Worm (Caenorhabditis elegans): ENCODE results near the gene lin-46.

Gene lin-46

DNA sequence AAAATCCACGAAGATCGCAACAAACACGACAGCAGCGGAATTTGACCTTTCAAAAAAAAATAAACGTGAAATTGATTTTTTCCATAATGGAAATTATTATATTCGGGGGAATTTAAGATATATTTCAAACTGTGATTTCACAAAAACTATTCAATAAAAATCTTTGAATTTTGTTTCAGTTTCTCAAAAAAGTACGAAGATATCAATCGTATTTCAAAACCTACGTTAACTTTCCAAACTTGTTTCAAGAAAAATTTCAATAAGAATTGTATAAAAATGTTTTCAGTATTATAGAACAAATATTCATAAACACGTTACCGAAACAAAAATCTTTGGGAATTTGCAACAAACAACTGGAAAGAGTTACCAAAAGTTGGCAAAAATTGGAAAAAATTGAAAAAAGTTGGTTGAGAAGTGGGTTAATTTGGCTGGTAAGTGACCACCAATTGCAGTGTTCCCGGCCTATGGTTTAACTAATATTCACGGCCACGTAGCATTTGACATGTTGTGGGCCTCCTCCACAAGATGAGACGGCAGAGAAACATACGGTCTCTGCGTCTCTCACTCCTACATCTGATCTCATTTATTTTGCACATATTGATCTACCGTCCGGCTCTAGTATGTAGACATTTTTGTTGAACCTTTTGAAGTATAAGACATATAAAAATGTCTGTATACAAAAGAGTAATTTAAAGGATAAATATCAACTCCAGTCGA, 17.7 kb upstream of the lin-46 start, which contains the start of the genes T16G1.9 and T16G1.18:
TSS of gene T16G1.9 (minus strand) at position 51 of the 717 bp plus-strand sequence.
TSS of gene T16G1.18 (plus strand) at position 493 of the 717 bp plus-strand sequence.
- TF ChIP-seq F16B12.6 (tag; optimal IDR thresholded peaks at IDR 0.05) (peak; percentile 7), hlh-17 (GFP tag; optimal IDR thresholded peaks at IDR 0.05; ENCODE audit: borderline replicate concordance) (no peak), nhr-71 (tag; optimal IDR thresholded peaks at IDR 0.05) (peak; percentile 49), snu-23 (GFP tag; optimal IDR thresholded peaks at IDR 0.05) (peak; percentile 56), nhr-11 (tag; optimal IDR thresholded peaks at IDR 0.05) (no peak), lin-15B (tag; optimal IDR thresholded peaks at IDR 0.05) (peak; percentile 12), fkh-4 (tag; optimal IDR thresholded peaks at IDR 0.05; ENCODE audit: borderline replicate concordance) (no peak), mep-1 (tag; optimal IDR thresholded peaks at IDR 0.05) (peak; percentile 43), C16A3.4 (tag; optimal IDR thresholded peaks at IDR 0.05) (peak; percentile 9), ama-1 (optimal IDR thresholded peaks at IDR 0.05) (no peak), swsn-7 (tag; optimal IDR thresholded peaks at IDR 0.05) (peak; percentile 19), dpl-1 (GFP tag; optimal IDR thresholded peaks at IDR 0.05) (peak in 2 of 3 experiments; percentile 43 to 62), fkh-8 (tag; optimal IDR thresholded peaks at IDR 0.05) (no peak), jun-1 (tag; optimal IDR thresholded peaks at IDR 0.05) (no peak), dsc-1 (tag; optimal IDR thresholded peaks at IDR 0.05) (no peak), ceh-63 (GFP tag; optimal IDR thresholded peaks at IDR 0.05) (no peak), unc-86 (tag; optimal IDR thresholded peaks at IDR 0.05) (no peak), alr-1 (tag; optimal IDR thresholded peaks at IDR 0.05; ENCODE audit: borderline replicate concordance) (no peak), rnt-1 (tag; optimal IDR thresholded peaks at IDR 0.05) (peak; percentile 27), pag-3 (tag; optimal IDR thresholded peaks at IDR 0.05; ENCODE audit: borderline replicate concordance, insufficient read depth) (no peak), sptf-1 (tag; optimal IDR thresholded peaks at IDR 0.05) (no peak), lin-35 (GFP tag; optimal IDR thresholded peaks at IDR 0.05) (peak; percentile 52 to 56), fos-1 (tag; optimal IDR thresholded peaks at IDR 0.05) (no peak), egl-27 (tag; optimal IDR thresholded peaks at IDR 0.05) (no peak), nhr-19 (GFP tag; conservative IDR thresholded peaks at IDR 0.05) (peak; percentile 27; the same call in 1 of the 2 replicates), nhr-76 (tag; optimal IDR thresholded peaks at IDR 0.05) (no peak), tlp-1 (tag; optimal IDR thresholded peaks at IDR 0.05) (no peak), unc-30 (tag; optimal IDR thresholded peaks at IDR 0.05) (no peak), ceh-82 (tag; optimal IDR thresholded peaks at IDR 0.05) (peak in 2 of 3 experiments; percentile 21 to 47), skn-1 (tag; optimal IDR thresholded peaks at IDR 0.05) (no peak), efl-3 (GFP tag; optimal IDR thresholded peaks at IDR 0.05) (no peak), C34B4.2 (tag; optimal IDR thresholded peaks at IDR 0.05) (no peak), nhr-47 (tag; optimal IDR thresholded peaks at IDR 0.05) (peak; percentile 24), ceh-8 (GFP tag; optimal IDR thresholded peaks at IDR 0.05) (no peak), nhr-20 (tag; optimal IDR thresholded peaks at IDR 0.05) (peak; percentile 25), efl-1 (optimal IDR thresholded peaks at IDR 0.05) (peak; percentile 58 to 65), efl-1 (GFP tag; optimal IDR thresholded peaks at IDR 0.05 in 1 of 2) (peak in 1 of 2 experiments; percentile 28), xbp-1 (tag; optimal IDR thresholded peaks at IDR 0.05) (peak; percentile 36), ceh-88 (GFP tag; IDR thresholded peaks at IDR 0.05) (no peak), hpl-2 (GFP tag; optimal IDR thresholded peaks at IDR 0.05) (no peak), ceh-90 (tag; optimal IDR thresholded peaks at IDR 0.05) (no peak), elt-3 (tag; optimal IDR thresholded peaks at IDR 0.05) (peak in 1 of 6 experiments; percentile 6), mdl-1 (tag; optimal IDR thresholded peaks at IDR 0.05) (no peak), nhr-90 (tag; optimal IDR thresholded peaks at IDR 0.05; ENCODE audit: poor library complexity) (no peak), ets-5 (GFP tag; IDR thresholded peaks at IDR 0.05) (no peak), lin-14 (GFP tag; optimal IDR thresholded peaks at IDR 0.05) (peak; percentile 77), grh-1 (GFP tag; IDR thresholded peaks at IDR 0.05) (no peak), egl-13 (tag; optimal IDR thresholded peaks at IDR 0.05) (no peak), unc-98 (GFP tag; IDR thresholded peaks at IDR 0.05) (no peak), nhr-84 (tag; optimal IDR thresholded peaks at IDR 0.05) (no peak), nhr-85 (tag) (no peak)
